Fruit fly (Drosophila melanogaster) whole organism, prepupa: ENCODE measurements around the gene Ubx.

Source experiments
- CG16779 ChIP-seq: fragments of 200-800 bp; sonication (Bioruptor generic); optimal IDR thresholded peaks from 3 replicates; lab custom pipeline; 2017; ENCODE audit warnings: missing biosample characterization, mild to moderate bottlenecking, missing genetic modification characterization
- CG3032 ChIP-seq: fragments of 200-800 bp; optimal IDR thresholded peaks from 2 replicates; lab custom pipeline; 2019; ENCODE audit warnings: missing biosample characterization, mild to moderate bottlenecking, missing genetic modification characterization, moderate library complexity
- Hr39 ChIP-seq: fragments of 200-800 bp; sonication (Bioruptor generic); optimal IDR thresholded peaks from 2 replicates; lab custom pipeline; 2016; ENCODE audit warnings: missing biosample characterization, missing genetic modification characterization
- eg ChIP-seq: fragments of 200-800 bp; sonication (Bioruptor generic); IDR thresholded peaks from 3 replicates; pipeline ENCODE4 v1.3.6; 2022; ENCODE audit warnings: missing biosample characterization, missing genetic modification characterization

- TF ChIP-seq eg (GFP tag; lab: Robert Waterston, UW) (no peak), Hr39 (GFP tag; lab: Kevin White, UChicago) (no peak), CG16779 (tag; lab: Kevin White, UChicago) (no peak), CG3032 (no peak)
These were observed 31.5 kb upstream of the Ubx start for dm6 chr3R:16765770-16766169.
